Fruit fly (Drosophila melanogaster) whole organism, larva: ENCODE results near the gene E2f2.

Source experiments
- noc ChIP-seq: fragments of 200-800 bp; sonication (Bioruptor generic); optimal IDR thresholded peaks from 3 replicates; lab custom pipeline; 2019; ENCODE audit warnings: missing biosample characterization, mild to moderate bottlenecking, missing genetic modification characterization, moderate library complexity

The E2f2 gene

DNA sequence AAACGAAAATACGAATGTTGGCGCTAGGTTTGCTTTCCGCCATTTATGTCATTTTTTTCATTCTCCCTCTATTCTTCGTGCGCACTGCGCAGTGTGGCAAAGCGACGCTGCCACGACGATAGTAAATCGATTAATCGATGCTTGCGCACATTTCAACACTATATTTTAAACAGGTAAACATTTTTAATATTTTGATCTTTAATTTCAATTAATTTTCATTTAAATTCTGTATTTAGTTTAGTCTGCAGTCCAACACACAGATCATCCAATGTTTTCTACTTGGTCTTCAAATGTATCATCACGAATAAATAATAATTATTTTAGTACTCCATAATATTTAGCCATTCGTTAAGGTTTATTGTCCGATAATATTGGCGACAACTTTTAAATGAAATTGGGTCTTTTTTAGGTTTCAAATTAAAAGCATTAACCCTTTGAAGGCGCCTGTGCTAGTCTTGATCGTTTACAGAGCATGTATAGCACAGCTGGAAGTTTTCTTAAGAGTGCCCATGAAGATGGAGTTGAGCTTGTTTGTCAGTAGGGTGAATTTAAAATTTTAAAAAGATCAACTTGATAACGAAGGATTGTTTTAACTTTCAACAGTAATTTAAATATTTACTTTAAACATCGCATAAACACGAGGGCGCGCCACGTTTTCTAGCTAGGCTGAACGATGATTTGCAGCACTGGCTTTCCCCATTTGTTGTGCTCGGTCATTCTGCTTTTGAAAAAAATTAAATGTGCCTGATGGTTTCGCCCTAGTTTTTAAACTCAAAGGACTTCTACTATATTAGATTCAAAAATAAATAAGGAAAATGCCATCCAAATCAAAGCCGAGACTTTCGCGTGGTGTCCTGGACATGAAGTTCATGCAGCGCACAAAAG is at the start of gene E2f2, which contains the start of gene Mpp6:
TSS of gene E2f2 (minus strand) at position 594 of the 885 bp plus-strand sequence.
TSS of gene Mpp6 (plus strand) at position 133 of the 885 bp plus-strand sequence.
- TF ChIP-seq noc (tag; lab: Kevin White, UChicago): no peak

dm6 chr2L:21206193-21206592 is 49.6 kb upstream of the E2f2 start, which contains the start of gene clumsy:
Gene clumsy, plus strand, starts transcription at chr2L:21206493.
- no peak for TF ChIP-seq noc (tag; lab: Kevin White, UChicago)

- no peak for TF ChIP-seq noc (tag; lab: Kevin White, UChicago)
These were observed 46.2 kb upstream of the E2f2 start, which contains the start of gene CG31988 for dm6 chr2L:21202702-21203101. Gene CG31988, minus strand, starts transcription at chr2L:21202802.

dm6 chr2L:21200275-21200674 is 43.7 kb upstream of the E2f2 start, which contains the start of gene CG31624:
Gene CG31624, minus strand, starts transcription at chr2L:21200375.
- no peak for TF ChIP-seq noc (tag; lab: Kevin White, UChicago)

DNA sequence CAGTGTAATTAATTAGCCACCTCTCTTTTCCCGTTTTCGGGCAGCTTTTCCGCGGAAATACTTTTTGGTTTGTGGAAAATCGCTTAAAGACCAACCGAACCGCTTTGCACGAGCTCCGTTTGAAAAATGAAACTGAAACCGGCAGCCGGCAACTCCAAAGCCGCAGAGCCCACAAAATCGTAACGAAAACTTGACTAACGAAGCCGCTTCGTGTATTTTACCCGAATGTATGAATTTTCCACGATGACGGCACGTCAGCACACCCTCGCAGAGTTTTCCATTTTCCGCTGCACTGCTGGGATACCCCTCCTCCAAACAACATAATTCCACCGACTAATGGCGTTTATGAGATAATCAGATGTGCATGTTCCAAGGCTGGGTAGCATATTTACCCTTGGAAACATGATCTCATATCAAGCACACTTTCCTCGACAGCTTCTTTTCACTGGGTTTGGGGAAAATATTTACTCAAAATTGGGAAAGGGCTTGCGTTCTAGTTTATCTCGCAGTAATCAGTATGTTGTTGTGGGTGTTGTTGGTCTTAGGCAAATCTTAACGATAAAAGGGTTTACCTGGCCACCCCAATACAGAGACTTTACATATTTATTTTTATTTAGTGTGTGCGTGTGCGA is 42.2 kb upstream of the E2f2 start, which contains the start of gene Ret:
TSS of gene Ret (minus strand) at position 130 of the 632 bp plus-strand sequence.
- TF ChIP-seq noc (tag; lab: Kevin White, UChicago): no peak

dm6 chr2L:21197178-21197577 is 40.6 kb upstream of the E2f2 start:
- TF ChIP-seq noc (tag; lab: Kevin White, UChicago): no peak

- TF ChIP-seq noc (tag; lab: Kevin White, UChicago): peak; percentile 67
These were observed 40.0 kb upstream of the E2f2 start for dm6 chr2L:21196511-21196910.

dm6 chr2L:21195331-21195730 is 38.8 kb upstream of the E2f2 start:
- peak; percentile 48 for TF ChIP-seq noc (tag; lab: Kevin White, UChicago)

DNA sequence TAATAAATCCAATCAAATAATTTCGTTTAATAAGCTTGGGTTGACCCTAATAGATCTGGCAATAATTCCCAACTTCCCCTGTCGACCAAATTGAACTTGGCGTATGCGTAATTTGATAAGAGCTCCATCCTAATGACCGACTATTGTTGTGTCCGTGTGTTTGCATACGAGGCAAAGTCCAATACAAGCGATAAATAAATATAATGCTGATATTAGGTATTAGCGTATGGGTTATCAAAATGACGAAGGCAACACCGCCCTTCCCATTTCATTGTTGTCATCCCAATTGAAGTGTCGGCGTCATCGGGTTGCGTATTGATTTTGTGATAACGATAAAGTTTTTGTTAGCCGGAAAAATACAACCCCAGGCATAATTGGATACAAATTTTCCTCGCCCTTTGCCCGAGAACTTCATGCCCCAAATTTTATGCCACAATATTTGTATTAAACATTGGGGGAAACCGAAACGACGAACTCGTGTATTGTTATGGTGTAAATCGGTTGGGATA is 32.8 kb upstream of the E2f2 start:
- no peak for TF ChIP-seq noc (tag; lab: Kevin White, UChicago)

dm6 chr2L:21187753-21188152 is 31.2 kb upstream of the E2f2 start:
- TF ChIP-seq noc (tag; lab: Kevin White, UChicago): no peak

dm6 chr2L:21179615-21180031 is 23.1 kb upstream of the E2f2 start, which contains the start of the genes bur and Mcm10:
Gene bur, minus strand, starts transcription at chr2L:21179683.
Gene Mcm10, plus strand, starts transcription at chr2L:21179933.
- no peak for TF ChIP-seq noc (tag; lab: Kevin White, UChicago)

dm6 chr2L:21179217-21179520 is 22.6 kb upstream of the E2f2 start:
- no peak for TF ChIP-seq noc (tag; lab: Kevin White, UChicago)

- TF ChIP-seq noc (tag; lab: Kevin White, UChicago): no peak
These were observed 22.1 kb upstream of the E2f2 start for dm6 chr2L:21178436-21179216.

dm6 chr2L:21172922-21173321 is 16.4 kb upstream of the E2f2 start, which contains the start of gene CG31627:
Gene CG31627, plus strand, starts transcription at chr2L:21173222.
- TF ChIP-seq noc (tag; lab: Kevin White, UChicago): no peak

DNA sequence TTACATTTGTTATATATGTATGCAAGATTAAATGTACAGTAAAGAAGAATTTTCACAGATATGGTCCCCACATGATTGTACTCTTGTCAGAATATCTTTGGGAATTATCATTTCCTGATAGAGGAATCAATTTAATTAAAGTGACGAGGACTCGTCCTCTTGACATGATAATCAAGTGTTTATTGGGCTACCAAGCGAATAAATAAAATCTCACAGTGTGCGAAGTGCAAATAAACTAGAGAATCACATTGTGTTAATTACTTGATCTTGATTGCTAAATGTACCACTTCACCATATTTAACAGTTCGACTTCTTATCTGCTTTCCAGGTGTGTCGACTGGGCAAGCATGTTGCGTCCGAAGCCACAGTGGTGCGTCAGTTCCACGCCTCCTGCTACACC is 13.3 kb upstream of the E2f2 start:
- no peak for TF ChIP-seq noc (tag; lab: Kevin White, UChicago)
